Worm (Caenorhabditis elegans): ENCODE results near the gene odr-8.

The odr-8 gene

ce11 chrIV:6572655-6573054, 9.8 kb downstream of the odr-8 start:
- TF ChIP-seq peb-1 (tag; optimal IDR thresholded peaks at IDR 0.05) (no peak), sem-4 (tag; optimal IDR thresholded peaks at IDR 0.05) (no peak)

- TF ChIP-seq mbf-1 (tag; optimal IDR thresholded peaks at IDR 0.05) (no peak), peb-1 (tag; optimal IDR thresholded peaks at IDR 0.05) (no peak), nhr-129 (tag; optimal IDR thresholded peaks at IDR 0.05) (no peak), ztf-4 (tag; optimal IDR thresholded peaks at IDR 0.05) (no peak), fos-1 (tag; optimal IDR thresholded peaks at IDR 0.05) (no peak), ama-1 (optimal IDR thresholded peaks at IDR 0.05) (no peak), lin-39 (tag; optimal IDR thresholded peaks at IDR 0.05) (no peak), aly-2 (tag; optimal IDR thresholded peaks at IDR 0.05) (no peak), nhr-237 (tag; optimal IDR thresholded peaks at IDR 0.05) (no peak), nhr-10 (tag; optimal IDR thresholded peaks at IDR 0.05) (no peak), alr-1 (tag; optimal IDR thresholded peaks at IDR 0.05) (no peak), unc-62 (GFP tag; optimal IDR thresholded peaks at IDR 0.05) (no peak), dmd-4 (tag; optimal IDR thresholded peaks at IDR 0.05) (no peak), nhr-12 (tag; optimal IDR thresholded peaks at IDR 0.05) (no peak)
These were observed 10.3 kb downstream of the odr-8 start, which contains the start of gene bicd-1 for ce11 chrIV:6572238-6572637. bicd-1 (minus strand) TSS chrIV:6572338.

- no peak for TF ChIP-seq fos-1 (tag; optimal IDR thresholded peaks at IDR 0.05)
- no peak for TF ChIP-seq C34F6.9 (tag; optimal IDR thresholded peaks at IDR 0.05)
- TF ChIP-seq alr-1 (tag; optimal IDR thresholded peaks at IDR 0.05): no peak
- TF ChIP-seq R02D3.7 (tag; optimal IDR thresholded peaks at IDR 0.05): no peak
- no peak for TF ChIP-seq dmd-4 (tag; optimal IDR thresholded peaks at IDR 0.05)
- TF ChIP-seq nhr-77 (tag; optimal IDR thresholded peaks at IDR 0.05): no peak
- no peak for TF ChIP-seq unc-39 (tag; optimal IDR thresholded peaks at IDR 0.05)
- no peak for TF ChIP-seq skn-1 (tag; optimal IDR thresholded peaks at IDR 0.05)
- no peak for TF ChIP-seq peb-1 (tag; optimal IDR thresholded peaks at IDR 0.05)
- TF ChIP-seq nhr-11 (tag; optimal IDR thresholded peaks at IDR 0.05): no peak
- TF ChIP-seq ceh-16 (tag; optimal IDR thresholded peaks at IDR 0.05): no peak
These were observed 16.9 kb downstream of the odr-8 start for ce11 chrIV:6565605-6566004.

- TF ChIP-seq alr-1 (tag; optimal IDR thresholded peaks at IDR 0.05) (no peak), skn-1 (tag; optimal IDR thresholded peaks at IDR 0.05) (no peak), unc-39 (tag; optimal IDR thresholded peaks at IDR 0.05) (no peak), unc-62 (GFP tag; optimal IDR thresholded peaks at IDR 0.05) (no peak), lsy-2 (tag; optimal IDR thresholded peaks at IDR 0.05) (no peak), nhr-11 (tag; optimal IDR thresholded peaks at IDR 0.05) (no peak), R02D3.7 (tag; optimal IDR thresholded peaks at IDR 0.05) (no peak), lin-13 (GFP tag; optimal IDR thresholded peaks at IDR 0.05) (no peak), zag-1 (tag; optimal IDR thresholded peaks at IDR 0.05) (no peak), mdl-1 (tag; optimal IDR thresholded peaks at IDR 0.05) (no peak)
These were observed 20.5 kb downstream of the odr-8 start for ce11 chrIV:6562039-6562438.

ce11 chrIV:6560434-6560833, 22.1 kb downstream of the odr-8 start, which contains the start of gene best-9:
best-9 (plus strand) TSS chrIV:6560734.
- no peak for TF ChIP-seq lin-11 (tag; optimal IDR thresholded peaks at IDR 0.05)
- TF ChIP-seq Y55F3AM.14 (GFP tag; optimal IDR thresholded peaks at IDR 0.05): no peak
- no peak for TF ChIP-seq nhr-77 (tag; optimal IDR thresholded peaks at IDR 0.05)
- TF ChIP-seq sma-3 (GFP tag; optimal IDR thresholded peaks at IDR 0.05): no peak
- no peak for TF ChIP-seq sma-9 (GFP tag; optimal IDR thresholded peaks at IDR 0.05)
- TF ChIP-seq sma-9 (tag; optimal IDR thresholded peaks at IDR 0.05): no peak
- TF ChIP-seq unc-55 (GFP tag; optimal IDR thresholded peaks at IDR 0.05): no peak
- no peak for TF ChIP-seq ztf-1 (GFP tag; conservative IDR thresholded peaks at IDR 0.05)
- TF ChIP-seq lin-13 (GFP tag; optimal IDR thresholded peaks at IDR 0.05): no peak
- TF ChIP-seq dmd-4 (tag; optimal IDR thresholded peaks at IDR 0.05): no peak
- no peak for TF ChIP-seq elt-3 (tag; optimal IDR thresholded peaks at IDR 0.05)
- no peak for TF ChIP-seq elt-1 (tag; optimal IDR thresholded peaks at IDR 0.05)
- TF ChIP-seq nhr-10 (tag; optimal IDR thresholded peaks at IDR 0.05): no peak
- no peak for TF ChIP-seq peb-1 (tag; optimal IDR thresholded peaks at IDR 0.05)
- no peak for TF ChIP-seq ceh-16 (tag; optimal IDR thresholded peaks at IDR 0.05)
- TF ChIP-seq nhr-12 (tag; optimal IDR thresholded peaks at IDR 0.05): no peak
- no peak for TF ChIP-seq F13H6.1 (tag; optimal IDR thresholded peaks at IDR 0.05)

All from whole organism, L2 larva.